Worm (Caenorhabditis elegans): ENCODE results near the gene cyd-1.

ce11 chrII:13022555-13022954 lies 42.2 kb downstream of the cyd-1 start:
- no peak for TF ChIP-seq fkh-10 (GFP tag; optimal IDR thresholded peaks at IDR 0.05)
- TF ChIP-seq ceh-18 (tag; optimal IDR thresholded peaks at IDR 0.05), result no peak
- no peak for TF ChIP-seq tbx-2 (tag; optimal IDR thresholded peaks at IDR 0.05)
- no peak for TF ChIP-seq che-1 (tag; optimal IDR thresholded peaks at IDR 0.05)
- TF ChIP-seq unc-86 (tag; optimal IDR thresholded peaks at IDR 0.05), result no peak
- TF ChIP-seq pqm-1 (tag; optimal IDR thresholded peaks at IDR 0.05), result no peak
- TF ChIP-seq pha-4 (tag; optimal IDR thresholded peaks at IDR 0.05), result no peak
- TF ChIP-seq unc-55 (GFP tag; optimal IDR thresholded peaks at IDR 0.05), result no peak
- TF ChIP-seq ttx-3 (tag; optimal IDR thresholded peaks at IDR 0.05), result no peak
- no peak for TF ChIP-seq pat-9 (tag; optimal IDR thresholded peaks at IDR 0.05)
- TF ChIP-seq ahr-1 (tag; optimal IDR thresholded peaks at IDR 0.05), result no peak
- no peak for TF ChIP-seq ama-1 (optimal IDR thresholded peaks at IDR 0.05)

Data from whole organism, late embryonic.